Worm (Caenorhabditis elegans): ENCODE measurements around the gene C45B11.9.

Gene C45B11.9

DNA sequence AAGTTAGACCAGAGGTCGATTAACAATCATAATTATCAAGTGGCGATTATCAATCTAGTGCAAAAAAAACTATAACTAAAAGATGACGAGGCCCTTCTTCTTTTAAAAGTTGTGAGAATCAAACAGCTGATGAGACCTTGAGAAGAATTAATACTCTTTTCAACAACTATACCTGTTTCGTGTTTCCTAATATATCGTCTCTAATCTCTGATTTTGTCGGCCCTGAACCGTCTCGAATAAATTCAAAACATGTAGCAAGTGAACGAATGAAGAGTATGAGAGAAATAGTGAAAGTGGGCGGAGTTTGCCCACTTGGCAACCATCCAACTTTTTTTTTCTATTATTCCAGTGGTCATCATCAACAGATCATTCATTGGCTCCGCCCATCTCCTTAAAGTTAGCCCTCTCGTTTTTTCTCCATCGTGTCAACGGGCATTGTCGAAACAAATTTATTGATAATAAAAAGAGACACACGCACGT is 47.4 kb downstream of the C45B11.9 start, which contains the start of gene Y42A5A.1:
TSS of gene Y42A5A.1 (plus strand) at position 430 of the 480 bp plus-strand sequence.
- TF ChIP-seq dmd-8 (GFP tag; IDR thresholded peaks at IDR 0.05) (no peak), daf-8 (GFP tag; IDR thresholded peaks at IDR 0.05) (no peak), zfp-2 (tag; optimal IDR thresholded peaks at IDR 0.05) (no peak), mxl-3 (GFP tag; optimal IDR thresholded peaks at IDR 0.05) (no peak), hlh-11 (tag; optimal IDR thresholded peaks at IDR 0.05) (no peak), nhr-28 (tag; optimal IDR thresholded peaks at IDR 0.05) (no peak), nhr-111 (GFP tag; optimal IDR thresholded peaks at IDR 0.05) (no peak), T26A8.4 (GFP tag; IDR thresholded peaks at IDR 0.05) (no peak), zip-2 (tag; optimal IDR thresholded peaks at IDR 0.05) (no peak), lin-1 (GFP tag; IDR thresholded peaks at IDR 0.05) (no peak), madf-9 (GFP tag; conservative IDR thresholded peaks at IDR 0.05) (no peak), F37D6.2 (tag; optimal IDR thresholded peaks at IDR 0.05) (no peak), ceh-44 (GFP tag; IDR thresholded peaks at IDR 0.05) (no peak), madf-5 (GFP tag; IDR thresholded peaks at IDR 0.05) (no peak), mep-1 (tag; optimal IDR thresholded peaks at IDR 0.05) (no peak), rbr-2 (tag; optimal IDR thresholded peaks at IDR 0.05) (no peak)

All from whole organism, L4 larva.